Worm (Caenorhabditis elegans): ENCODE data around the gene ugt-50.

Gene ugt-50

ce11 chrX:12670385-12670784, 21.0 kb upstream of the ugt-50 start (continued):
- peak; percentile 92 for TF ChIP-seq unc-42 (tag; optimal IDR thresholded peaks at IDR 0.05)
- no peak for TF ChIP-seq T23F11.4 (GFP tag; optimal IDR thresholded peaks at IDR 0.05)
- no peak for TF ChIP-seq ahr-1 (tag; optimal IDR thresholded peaks at IDR 0.05)
- peak; percentile 7; the same call in 1 of the 2 replicates for TF ChIP-seq sox-2 (GFP tag; IDR thresholded peaks at IDR 0.05)
- no peak for TF ChIP-seq hlh-15 (tag; optimal IDR thresholded peaks at IDR 0.05)
- peak; percentile 42 for TF ChIP-seq fkh-6 (tag; optimal IDR thresholded peaks at IDR 0.05)
- TF ChIP-seq pha-4 (tag; optimal IDR thresholded peaks at IDR 0.05), result no peak
- peak; percentile 1 for TF ChIP-seq ceh-22 (tag; optimal IDR thresholded peaks at IDR 0.05)
- TF ChIP-seq pat-9 (tag; optimal IDR thresholded peaks at IDR 0.05), result peak; percentile 20
- peak; percentile 3 for TF ChIP-seq nhr-232 (tag; optimal IDR thresholded peaks at IDR 0.05)
- peak; percentile 70 for TF ChIP-seq ceh-18 (tag; optimal IDR thresholded peaks at IDR 0.05)
- TF ChIP-seq hlh-30 (tag; optimal IDR thresholded peaks at IDR 0.05; ENCODE audit: insufficient read depth), result peak; percentile 48
- TF ChIP-seq unc-3 (GFP tag; conservative IDR thresholded peaks at IDR 0.05), result no peak
- no peak for TF ChIP-seq unc-3 (tag; optimal IDR thresholded peaks at IDR 0.05)
- TF ChIP-seq dve-1 (tag; optimal IDR thresholded peaks at IDR 0.05), result peak; percentile 56
- no peak for TF ChIP-seq lin-11 (tag; optimal IDR thresholded peaks at IDR 0.05)
- TF ChIP-seq elt-2 (tag; optimal IDR thresholded peaks at IDR 0.05), result peak; percentile 43
- peak; percentile 4 for TF ChIP-seq ceh-30 (tag; optimal IDR thresholded peaks at IDR 0.05)
- TF ChIP-seq ceh-34 (tag; optimal IDR thresholded peaks at IDR 0.05), result peak; percentile 71
- peak; percentile 46 for TF ChIP-seq rnt-1 (tag; optimal IDR thresholded peaks at IDR 0.05)
- TF ChIP-seq odd-2 (tag; optimal IDR thresholded peaks at IDR 0.05), result no peak
- peak; percentile 46 for TF ChIP-seq ceh-19 (GFP tag; optimal IDR thresholded peaks at IDR 0.05)
- no peak for TF ChIP-seq sox-4 (tag; optimal IDR thresholded peaks at IDR 0.05)
- no peak for TF ChIP-seq mec-3 (tag; optimal IDR thresholded peaks at IDR 0.05; ENCODE audit: borderline replicate concordance)
- TF ChIP-seq npax-4 (tag; optimal IDR thresholded peaks at IDR 0.05), result peak; percentile 2
- TF ChIP-seq C38D4.7 (GFP tag; optimal IDR thresholded peaks at IDR 0.05), result no peak
- TF ChIP-seq ceh-14 (tag; optimal IDR thresholded peaks at IDR 0.05), result peak; percentile 64
- TF ChIP-seq pha-2 (tag; optimal IDR thresholded peaks at IDR 0.05), result peak; percentile 6

- peak; percentile 89 for TF ChIP-seq elt-2 (tag; optimal IDR thresholded peaks at IDR 0.05)
- TF ChIP-seq ceh-18 (tag; optimal IDR thresholded peaks at IDR 0.05), result peak; percentile 7
- peak; percentile 53 for TF ChIP-seq rnt-1 (tag; optimal IDR thresholded peaks at IDR 0.05)
- TF ChIP-seq tbx-7 (tag; optimal IDR thresholded peaks at IDR 0.05), result no peak
- no peak for TF ChIP-seq ceh-31 (tag; optimal IDR thresholded peaks at IDR 0.05)
- no peak for TF ChIP-seq dve-1 (tag; optimal IDR thresholded peaks at IDR 0.05)
- no peak for TF ChIP-seq pat-9 (tag; optimal IDR thresholded peaks at IDR 0.05)
- TF ChIP-seq dmd-4 (tag; optimal IDR thresholded peaks at IDR 0.05; ENCODE audit: borderline replicate concordance), result no peak
- TF ChIP-seq lim-6 (tag; optimal IDR thresholded peaks at IDR 0.05), result no peak
- TF ChIP-seq unc-55 (GFP tag; optimal IDR thresholded peaks at IDR 0.05), result peak; percentile 38
These were observed 19.6 kb upstream of the ugt-50 start for ce11 chrX:12671638-12672290.

ce11 chrX:12677113-12677512, 14.3 kb upstream of the ugt-50 start:
- TF ChIP-seq hlh-13 (GFP tag; optimal IDR thresholded peaks at IDR 0.05), result no peak
- no peak for TF ChIP-seq lin-11 (tag; optimal IDR thresholded peaks at IDR 0.05)
- TF ChIP-seq T23F11.4 (GFP tag; optimal IDR thresholded peaks at IDR 0.05), result no peak
- no peak for TF ChIP-seq ceh-14 (tag; optimal IDR thresholded peaks at IDR 0.05)
- no peak for TF ChIP-seq dve-1 (tag; optimal IDR thresholded peaks at IDR 0.05)
- TF ChIP-seq C38D4.7 (GFP tag; optimal IDR thresholded peaks at IDR 0.05), result no peak
- no peak for TF ChIP-seq nfya-1 (tag; optimal IDR thresholded peaks at IDR 0.05)
- TF ChIP-seq pha-2 (tag; optimal IDR thresholded peaks at IDR 0.05), result no peak
- TF ChIP-seq nhr-232 (tag; optimal IDR thresholded peaks at IDR 0.05), result no peak
- TF ChIP-seq ahr-1 (tag; optimal IDR thresholded peaks at IDR 0.05), result no peak
- TF ChIP-seq ceh-34 (tag; optimal IDR thresholded peaks at IDR 0.05), result no peak
- no peak for TF ChIP-seq tbx-7 (tag; optimal IDR thresholded peaks at IDR 0.05)
- no peak for TF ChIP-seq tbx-2 (tag; optimal IDR thresholded peaks at IDR 0.05)
- TF ChIP-seq pros-1 (tag; optimal IDR thresholded peaks at IDR 0.05), result no peak
- no peak for TF ChIP-seq nhr-11 (tag; optimal IDR thresholded peaks at IDR 0.05)
- TF ChIP-seq hlh-30 (tag; optimal IDR thresholded peaks at IDR 0.05; ENCODE audit: insufficient read depth), result no peak
- no peak for TF ChIP-seq lim-6 (tag; optimal IDR thresholded peaks at IDR 0.05)
- no peak for TF ChIP-seq eyg-1 (tag; optimal IDR thresholded peaks at IDR 0.05)

Measured in whole organism, late embryonic.